Fruit fly (Drosophila melanogaster): ENCODE data around the gene stx.

DNA sequence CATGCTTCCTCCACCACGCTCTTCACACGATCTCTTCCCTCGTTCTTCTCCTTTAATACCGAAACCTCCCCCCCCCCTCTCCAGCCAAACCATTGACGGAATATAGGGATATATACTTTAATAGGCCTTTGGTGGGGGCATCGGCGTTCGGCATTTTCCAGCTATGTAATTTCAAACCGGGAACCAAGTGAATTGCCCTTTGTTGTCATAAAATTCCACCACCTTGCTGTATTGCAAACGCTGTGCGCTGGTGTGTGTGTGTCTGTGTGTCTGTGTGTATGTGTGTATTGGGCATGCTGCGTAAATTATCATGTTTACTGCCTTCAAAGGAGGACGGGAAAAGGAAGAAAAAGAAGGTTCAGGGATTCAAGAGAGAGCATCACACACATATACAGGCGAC lies 13.4 kb downstream of the stx start:
- TF ChIP-seq fkh (GFP tag; optimal IDR thresholded peaks at IDR 0.05) (no peak), Eip75B (GFP tag; optimal IDR thresholded peaks at IDR 0.05) (no peak), CG7368 (GFP tag; optimal IDR thresholded peaks at IDR 0.05) (no peak), CG8319 (GFP tag; optimal IDR thresholded peaks at IDR 0.05) (no peak), CG9139 (GFP tag; optimal IDR thresholded peaks at IDR 0.05) (no peak), CG8632 (GFP tag; optimal IDR thresholded peaks at IDR 0.05) (no peak), Sox102F (GFP tag; optimal IDR thresholded peaks at IDR 0.05) (no peak), topi (GFP tag; optimal IDR thresholded peaks at IDR 0.05) (no peak), CG6808 (GFP tag; optimal IDR thresholded peaks at IDR 0.05) (no peak)
